Fruit fly (Drosophila melanogaster) whole organism, embryonic: ENCODE data around the gene Gem2.
A peak's percentile ranks its signal among the peaks of the same experiment; 100 is the strongest.

ENCODE experiments used
- Asciz ChIP-seq: fragments of 200-800 bp; sonication (Bioruptor generic); optimal IDR thresholded peaks from 2 replicates; lab custom pipeline; 2017; ENCODE audit warnings: missing biosample characterization, mild to moderate bottlenecking, missing genetic modification characterization, missing genetic modification reagents
- CG10209 ChIP-seq: fragments of 200-800 bp; sonication (Bioruptor generic); optimal IDR thresholded peaks from 3 replicates; lab custom pipeline; 2017; ENCODE audit warnings: missing biosample characterization, mild to moderate bottlenecking, missing genetic modification characterization, missing genetic modification reagents
- CG10431 ChIP-seq: fragments of 200-800 bp; sonication (Bioruptor generic); optimal IDR thresholded peaks from 3 replicates; lab custom pipeline; 2018; ENCODE audit warnings: missing biosample characterization, mild to moderate bottlenecking, missing genetic modification characterization
- CG11695 ChIP-seq: fragments of 200-800 bp; sonication (Bioruptor generic); IDR thresholded peaks from 3 replicates; pipeline ENCODE4 v1.3.6; 2022; ENCODE audit warnings: missing biosample characterization, missing genetic modification characterization
- CG13123 ChIP-seq: fragments of 200-800 bp; sonication (Bioruptor generic); optimal IDR thresholded peaks from 2 replicates; lab custom pipeline; 2016; ENCODE audit warnings: missing biosample characterization, missing genetic modification characterization
- CG17359 ChIP-seq: fragments of 200-800 bp; sonication (Bioruptor generic); optimal IDR thresholded peaks from 3 replicates; lab custom pipeline; 2018; ENCODE audit warnings: missing biosample characterization, mild to moderate bottlenecking, missing genetic modification characterization, moderate library complexity
- CG17385 ChIP-seq: fragments of 200-800 bp; sonication (Bioruptor generic); optimal IDR thresholded peaks from 3 replicates; lab custom pipeline; 2018; ENCODE audit warnings: missing biosample characterization, mild to moderate bottlenecking, missing genetic modification characterization
- CG17829 ChIP-seq: fragments of 200-800 bp; optimal IDR thresholded peaks from 2 replicates; lab custom pipeline; 2019; ENCODE audit warnings: missing biosample characterization, mild to moderate bottlenecking, missing genetic modification characterization, moderate library complexity
- CG18262 ChIP-seq: fragments of 200-800 bp; optimal IDR thresholded peaks from 3 replicates; lab custom pipeline; 2019; ENCODE audit warnings: missing biosample characterization, mild to moderate bottlenecking, missing genetic modification characterization, moderate library complexity
- CG1832 ChIP-seq: fragments of 200-800 bp; sonication (Bioruptor generic); optimal IDR thresholded peaks from 2 replicates; lab custom pipeline; 2017; ENCODE audit warnings: missing biosample characterization, mild to moderate bottlenecking, missing genetic modification characterization, inconsistent platforms
- CG2129 ChIP-seq: fragments of 200-800 bp; sonication (Bioruptor generic); IDR thresholded peaks from 2 replicates; pipeline ENCODE4 v1.3.6; 2022; ENCODE audit warnings: missing biosample characterization, missing genetic modification characterization; ENCODE audit not compliant: partially characterized antibody
- CG2712 ChIP-seq: fragments of 200-800 bp; optimal IDR thresholded peaks from 3 replicates; lab custom pipeline; 2019; ENCODE audit warnings: missing biosample characterization, mild to moderate bottlenecking, missing genetic modification characterization, moderate library complexity
- CG30403 ChIP-seq: fragments of 200-800 bp; sonication (Bioruptor generic); optimal IDR thresholded peaks from 3 replicates; lab custom pipeline; 2016; ENCODE audit warnings: missing biosample characterization, missing genetic modification characterization
- CG32772 ChIP-seq: fragments of 200-800 bp; sonication (Bioruptor generic); IDR thresholded peaks from 2 replicates; pipeline ENCODE4 v1.3.6; 2022; ENCODE audit warnings: missing biosample characterization, missing genetic modification characterization
- CG3726 ChIP-seq: fragments of 200-800 bp; sonication (Bioruptor generic); IDR thresholded peaks from 3 replicates; pipeline ENCODE4, ENCODE4 v1.3.6; 2022; ENCODE audit warnings: missing biosample characterization, missing genetic modification characterization
- CG4424 ChIP-seq: fragments of 200-800 bp; sonication (Bioruptor generic); optimal IDR thresholded peaks from 3 replicates; lab custom pipeline; 2016; ENCODE audit warnings: missing biosample characterization, missing genetic modification characterization
- CG4854 ChIP-seq: fragments of 200-800 bp; sonication (Bioruptor generic); optimal IDR thresholded peaks from 2 replicates; lab custom pipeline; 2016; ENCODE audit warnings: missing biosample characterization, missing genetic modification characterization, inconsistent platforms
- CG6272 ChIP-seq: fragments of 200-800 bp; sonication (Bioruptor generic); IDR thresholded peaks from 2 replicates; pipeline ENCODE4 v1.3.6; 2022; ENCODE audit warnings: missing biosample characterization, missing genetic modification characterization
- CG6689 ChIP-seq: fragments of 200-800 bp; sonication (Bioruptor generic); IDR thresholded peaks from 2 replicates; pipeline ENCODE4 v1.3.6; 2022; ENCODE audit warnings: missing biosample characterization, missing genetic modification characterization
- CG7839 ChIP-seq: fragments of 200-800 bp; sonication (Bioruptor generic); optimal IDR thresholded peaks from 3 replicates; lab custom pipeline; 2018; ENCODE audit warnings: missing biosample characterization, mild to moderate bottlenecking, missing genetic modification characterization, moderate library complexity
- CG7987 ChIP-seq: fragments of 200-800 bp; sonication (Bioruptor generic); optimal IDR thresholded peaks from 2 replicates; lab custom pipeline; 2018; ENCODE audit warnings: missing biosample characterization, mild to moderate bottlenecking, missing genetic modification characterization, moderate library complexity
- CG8388 ChIP-seq: fragments of 200-800 bp; sonication (Bioruptor generic); optimal IDR thresholded peaks from 2 replicates; lab custom pipeline; 2019; ENCODE audit warnings: missing biosample characterization, mild to moderate bottlenecking, missing genetic modification characterization, moderate library complexity
- CG8944 ChIP-seq: fragments of 200-800 bp; sonication (Bioruptor generic); optimal IDR thresholded peaks from 3 replicates; lab custom pipeline; 2016; ENCODE audit warnings: missing biosample characterization, missing genetic modification characterization
- CG9437 ChIP-seq: fragments of 200-800 bp; sonication (Bioruptor generic); optimal IDR thresholded peaks from 2 replicates; lab custom pipeline; 2018; ENCODE audit warnings: missing biosample characterization, mild to moderate bottlenecking, missing genetic modification characterization
- D19A ChIP-seq: fragments of 200-800 bp; optimal IDR thresholded peaks from 3 replicates; lab custom pipeline; 2019; ENCODE audit warnings: missing biosample characterization, mild to moderate bottlenecking, missing genetic modification characterization, moderate library complexity
- Eip74EF ChIP-seq, 2 experiments: fragments of 200-800 bp in 1 of 2; fragments of >200 bp in 1 of 2; sonication (Bioruptor generic) in 1 of 2; optimal IDR thresholded peaks; 2 replicates each; lab custom pipeline; 2017 to 2019; ENCODE audit warnings: missing biosample characterization in 2 of 2, missing genetic modification characterization in 2 of 2, mild to moderate bottlenecking in 1 of 2, moderate library complexity in 1 of 2
- Hr3 ChIP-seq: fragments of 200-800 bp; sonication (Bioruptor generic); optimal IDR thresholded peaks from 3 replicates; lab custom pipeline; 2016; ENCODE audit warnings: missing biosample characterization, missing genetic modification characterization
- Hr51 ChIP-seq, 2 experiments: fragments of 200-800 bp; sonication (Bioruptor generic); optimal IDR thresholded peaks; 2 replicates in 1 of 2; 3 replicates in 1 of 2; lab custom pipeline; 2016 to 2018; ENCODE audit warnings: missing biosample characterization in 2 of 2, missing genetic modification characterization in 2 of 2, mild to moderate bottlenecking in 1 of 2, moderate library complexity in 1 of 2
- Hr78 ChIP-seq, 2 experiments: fragments of 200-800 bp in 1 of 2; fragments of >200 bp in 1 of 2; sonication (Bioruptor generic) in 1 of 2; optimal IDR thresholded peaks; 2 replicates each; lab custom pipeline; 2017 to 2019; ENCODE audit warnings: missing biosample characterization in 2 of 2, missing genetic modification characterization in 2 of 2, mild to moderate bottlenecking in 1 of 2, moderate library complexity in 1 of 2
- MTF-1 ChIP-seq: fragments of 200-800 bp; sonication (Bioruptor generic); optimal IDR thresholded peaks from 2 replicates; lab custom pipeline; 2018; ENCODE audit warnings: missing biosample characterization, mild to moderate bottlenecking, missing genetic modification characterization, borderline replicate concordance
- Nf-YA ChIP-seq: fragments of 200-800 bp; sonication (Bioruptor generic); IDR thresholded peaks from 2 replicates; pipeline ENCODE4 v1.3.6; 2022; ENCODE audit warnings: missing biosample characterization, missing genetic modification characterization
- Scr ChIP-seq: fragments of 200-800 bp; sonication (Bioruptor generic); IDR thresholded peaks from 2 replicates; pipeline ENCODE4 v1.3.6; 2022; ENCODE audit warnings: missing biosample characterization, missing genetic modification characterization; ENCODE audit not compliant: partially characterized antibody
- Spps ChIP-seq: fragments of 200-800 bp; sonication (Bioruptor generic); optimal IDR thresholded peaks from 2 replicates; lab custom pipeline; 2018; ENCODE audit warnings: missing biosample characterization, mild to moderate bottlenecking, missing genetic modification characterization
- Ssrp ChIP-seq: fragments of 200-800 bp; sonication (Bioruptor generic); optimal IDR thresholded peaks from 2 replicates; lab custom pipeline; 2018; ENCODE audit warnings: missing biosample characterization, mild to moderate bottlenecking, missing genetic modification characterization, moderate library complexity
- Stat92E ChIP-seq, 3 experiments: fragments of >200 bp in 2 of 3; fragments of 200-800 bp in 1 of 3; sonication (Bioruptor generic) in 1 of 3; optimal IDR thresholded peaks; 2 replicates each; lab custom pipeline; 2017 to 2019; ENCODE audit warnings: missing biosample characterization in 3 of 3, missing genetic modification characterization in 3 of 3, mild to moderate bottlenecking in 1 of 3, moderate library complexity in 1 of 3
- ara ChIP-seq: fragments of 200-800 bp; sonication (Bioruptor generic); IDR thresholded peaks from 2 replicates; pipeline ENCODE4 v1.3.6; 2022; ENCODE audit warnings: missing biosample characterization, missing genetic modification characterization
- az2 ChIP-seq: fragments of 200-800 bp; sonication (Bioruptor generic); optimal IDR thresholded peaks from 3 replicates; lab custom pipeline; 2016; ENCODE audit warnings: missing biosample characterization, missing genetic modification characterization
- fd96Cb ChIP-seq: fragments of 200-800 bp; sonication (Bioruptor generic); optimal IDR thresholded peaks from 2 replicates; lab custom pipeline; 2018; ENCODE audit warnings: missing biosample characterization, mild to moderate bottlenecking, missing genetic modification characterization, moderate library complexity
- h ChIP-seq: fragments of >200 bp; optimal IDR thresholded peaks from 2 replicates; lab custom pipeline; 2017
- hkb ChIP-seq, 2 experiments: fragments of 200-800 bp in 1 of 2; fragments of >200 bp in 1 of 2; sonication (Bioruptor generic) in 1 of 2; IDR thresholded peaks in 1 of 2; optimal IDR thresholded peaks in 1 of 2; 2 replicates each; pipeline versions ENCODE4 v1.3.6 to Lab custom; 2017 to 2022; ENCODE audit warnings: missing biosample characterization in 1 of 2, missing genetic modification characterization in 1 of 2
- lmd ChIP-seq: fragments of 200-800 bp; sonication (Bioruptor generic); IDR thresholded peaks from 2 replicates; pipeline ENCODE4 v1.3.6; 2022; ENCODE audit warnings: missing biosample characterization, missing genetic modification characterization
- nerfin-1 ChIP-seq: fragments of 200-800 bp; sonication (Bioruptor generic); optimal IDR thresholded peaks from 3 replicates; lab custom pipeline; 2019; ENCODE audit warnings: missing biosample characterization, mild to moderate bottlenecking, missing genetic modification characterization, moderate library complexity
- pan ChIP-seq, 4 experiments: fragments of >200 bp in 3 of 4; fragments of 200-800 bp in 1 of 4; sonication (Bioruptor generic) in 1 of 4; optimal IDR thresholded peaks in 3 of 4; IDR thresholded peaks in 1 of 4; 2 replicates each; pipeline versions ENCODE4 v1.3.6 to Lab custom; 2017 to 2022; ENCODE audit warnings: missing biosample characterization in 2 of 4, missing genetic modification characterization in 2 of 4, mixed read lengths in 1 of 4
- phol ChIP-seq: fragments of 200-800 bp; sonication (Bioruptor generic); optimal IDR thresholded peaks from 3 replicates; lab custom pipeline; 2018; ENCODE audit warnings: missing biosample characterization, mild to moderate bottlenecking, missing genetic modification characterization, moderate library complexity
- sim ChIP-seq: fragments of 200-800 bp; sonication (Bioruptor generic); IDR thresholded peaks from 2 replicates; pipeline ENCODE4 v1.3.6; 2022; ENCODE audit warnings: missing biosample characterization, missing genetic modification characterization
- sr ChIP-seq: fragments of 200-800 bp; sonication (Bioruptor generic); IDR thresholded peaks from 3 replicates; pipeline ENCODE4 v1.3.6; 2022; ENCODE audit warnings: missing biosample characterization, missing genetic modification characterization
- stc ChIP-seq: fragments of 200-800 bp; sonication (Bioruptor generic); IDR thresholded peaks from 2 replicates; pipeline ENCODE4 v1.3.6; 2022; ENCODE audit warnings: missing biosample characterization, missing genetic modification characterization
- zf30C ChIP-seq: fragments of 200-800 bp; sonication (Bioruptor generic); optimal IDR thresholded peaks from 3 replicates; lab custom pipeline; 2018; ENCODE audit warnings: missing biosample characterization, mild to moderate bottlenecking, missing genetic modification characterization

The Gem2 gene

dm6 chr3L:19073909-19074239 is 26.3 kb downstream of the Gem2 start (continued):
- TF ChIP-seq fd96Cb (tag; lab: Kevin White, UChicago): peak; percentile 69
- no peak for TF ChIP-seq h
- TF ChIP-seq CG8944 (GFP tag; lab: Kevin White, UChicago): no peak
- peak in 1 of 3 experiments; percentile 5 for TF ChIP-seq Stat92E (GFP tag; optimal IDR thresholded peaks at IDR 0.05; lab: Kevin White, UChicago)
- TF ChIP-seq CG1832 (GFP tag; lab: Kevin White, UChicago): no peak
- peak; percentile 69 for TF ChIP-seq CG7839 (tag; lab: Kevin White, UChicago)
- TF ChIP-seq Hr51 (GFP tag; optimal IDR thresholded peaks at IDR 0.05; lab: Kevin White, UChicago): peak in 1 of 2 experiments; percentile 75
- no peak for TF ChIP-seq CG4854 (GFP tag; lab: Kevin White, UChicago)
- TF ChIP-seq Nf-YA (GFP tag; lab: Robert Waterston, UW): no peak
- peak; percentile 43 for TF ChIP-seq CG17385
- TF ChIP-seq Hr3 (GFP tag; lab: Kevin White, UChicago): peak; percentile 25
- peak; percentile 74 for TF ChIP-seq Ssrp (tag; lab: Kevin White, UChicago)
- TF ChIP-seq hkb (optimal IDR thresholded peaks at IDR 0.05; lab: Kevin White, UChicago): no peak
- TF ChIP-seq hkb (GFP tag; IDR thresholded peaks at IDR 0.05; lab: Robert Waterston, UW): peak; percentile 26; the same call in 1 of the 2 replicates
- TF ChIP-seq CG32772: 0 out of 2 replicates have a peak, but pooled peaks have one; percentile 38
- no peak for TF ChIP-seq CG2129 (GFP tag; lab: Robert Waterston, UW)
- TF ChIP-seq CG13123: no peak
- TF ChIP-seq lmd (GFP tag; lab: Robert Waterston, UW): peak; percentile 31
- TF ChIP-seq D19A (tag; lab: Kevin White, UChicago): peak; percentile 55
- peak; percentile 54; the same call in 1 of the 2 replicates for TF ChIP-seq ara
- no peak for TF ChIP-seq MTF-1 (GFP tag; lab: Kevin White, UChicago)
- peak; percentile 74 for TF ChIP-seq CG8388 (GFP tag; lab: Kevin White, UChicago)
- peak; percentile 47 for TF ChIP-seq Spps
- TF ChIP-seq pan (optimal IDR thresholded peaks at IDR 0.05; lab: Kevin White, UChicago): no peak
- TF ChIP-seq pan (GFP tag; optimal IDR thresholded peaks at IDR 0.05 in 1 of 2, IDR thresholded peaks at IDR 0.05 in 1 of 2): peak in 1 of 2 experiments; percentile 39
- TF ChIP-seq CG7987 (GFP tag; lab: Kevin White, UChicago): no peak
- peak; percentile 45 for TF ChIP-seq CG9437 (GFP tag; lab: Kevin White, UChicago)
- peak; percentile 48 for TF ChIP-seq nerfin-1 (tag; lab: Kevin White, UChicago)
- peak; percentile 30 for TF ChIP-seq CG10431 (GFP tag; lab: Kevin White, UChicago)
- TF ChIP-seq phol: peak; percentile 74
- TF ChIP-seq az2 (GFP tag; lab: Kevin White, UChicago): peak; percentile 39
- peak; percentile 54 for TF ChIP-seq CG17829 (tag; lab: Kevin White, UChicago)
- TF ChIP-seq sim (GFP tag; lab: Robert Waterston, UW): no peak
- peak; percentile 63 for TF ChIP-seq CG17359
- no peak for TF ChIP-seq sr (GFP tag; lab: Robert Waterston, UW)
- TF ChIP-seq CG18262 (tag; lab: Kevin White, UChicago): peak; percentile 82
- no peak; the same call in 1 of the 2 replicates for TF ChIP-seq stc
- TF ChIP-seq CG6689: no peak
- TF ChIP-seq CG6272: no peak
- peak; percentile 56 for TF ChIP-seq CG30403 (GFP tag; lab: Kevin White, UChicago)
- TF ChIP-seq zf30C (GFP tag; lab: Kevin White, UChicago): no peak
- TF ChIP-seq CG10209 (GFP tag; lab: Kevin White, UChicago): peak; percentile 27
- no peak for TF ChIP-seq Scr (GFP tag; lab: Robert Waterston, UW)
- no peak for TF ChIP-seq CG3726 (GFP tag; lab: Robert Waterston, UW)
- peak; percentile 30 for TF ChIP-seq Asciz (GFP tag; lab: Kevin White, UChicago)
- peak; percentile 13 for TF ChIP-seq CG4424 (GFP tag; lab: Kevin White, UChicago)
- TF ChIP-seq Eip74EF (GFP tag; optimal IDR thresholded peaks at IDR 0.05; lab: Kevin White, UChicago): peak in 1 of 2 experiments; percentile 75
- TF ChIP-seq CG11695 (GFP tag; lab: Robert Waterston, UW): 0 out of 3 replicates have a peak, but pooled peaks have one; percentile 9
- peak; percentile 81 for TF ChIP-seq CG2712 (tag; lab: Kevin White, UChicago)
- TF ChIP-seq Hr78 (GFP tag; optimal IDR thresholded peaks at IDR 0.05; lab: Kevin White, UChicago): peak in 1 of 2 experiments; percentile 3
